Worm (Caenorhabditis elegans): ENCODE measurements around the gene ZK1307.9.
A peak's percentile ranks its signal among the peaks of the same experiment; 100 is the strongest.

ZK1307.9 gene

DNA sequence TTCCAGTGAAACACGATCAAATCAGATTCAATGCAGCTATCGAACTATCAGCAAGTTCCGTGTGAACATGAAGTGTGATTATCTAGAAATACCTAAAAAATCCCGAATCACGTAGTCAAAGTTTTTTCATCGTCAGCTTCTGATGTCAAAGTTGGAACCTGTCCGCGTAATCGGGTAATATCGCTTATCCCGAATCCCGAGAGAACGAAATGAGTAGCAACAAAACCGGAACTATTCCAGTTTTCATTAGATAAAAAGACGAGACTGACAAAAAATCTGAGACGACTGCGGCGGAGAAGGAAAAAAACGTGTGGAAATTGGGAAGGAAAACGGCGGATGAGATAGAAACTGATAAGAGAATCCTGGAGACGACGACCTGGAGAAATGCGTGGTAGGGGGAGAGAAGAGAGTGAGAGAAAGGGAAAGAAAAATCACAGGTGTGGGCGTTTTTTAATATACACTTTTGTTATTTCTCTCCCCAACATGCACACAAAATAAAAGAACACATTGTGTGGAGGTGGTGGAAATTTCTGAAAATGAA, 29.2 kb upstream of the ZK1307.9 start (continued):
- TF ChIP-seq unc-62 (GFP tag; optimal IDR thresholded peaks at IDR 0.05 in 1 of 2) (peak in 1 of 2 experiments; percentile 91), unc-62 (tag; optimal IDR thresholded peaks at IDR 0.05) (no peak)

DNA sequence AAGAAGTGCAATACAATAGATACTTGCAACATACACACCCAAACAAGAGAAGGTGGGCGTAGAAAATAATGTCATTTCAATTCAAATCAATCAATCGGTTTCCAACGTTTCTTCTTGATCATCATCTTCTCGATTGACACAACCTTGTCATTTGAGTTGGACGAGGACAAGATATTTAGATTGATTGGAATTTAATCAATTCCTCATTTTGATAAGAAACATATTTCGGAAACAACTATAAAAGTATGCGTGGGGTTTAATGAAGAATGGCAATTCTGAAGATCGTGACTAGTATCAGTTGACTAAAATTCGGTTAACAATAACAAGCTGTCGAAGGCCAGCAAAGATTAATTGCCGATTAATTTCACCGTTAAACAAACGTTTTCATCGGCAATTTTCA, 28.7 kb upstream of the ZK1307.9 start:
- TF ChIP-seq D1046.2 (GFP tag; IDR thresholded peaks at IDR 0.05) (no peak), daf-16 (GFP tag; optimal IDR thresholded peaks at IDR 0.05) (no peak), daf-16 (tag; optimal IDR thresholded peaks at IDR 0.05) (peak; percentile 19), dmd-6 (GFP tag; IDR thresholded peaks at IDR 0.05) (peak; percentile 89), ceh-20 (GFP tag; IDR thresholded peaks at IDR 0.05) (0 out of 2 replicates have a peak, but pooled peaks have one; percentile 32), lin-1 (GFP tag; IDR thresholded peaks at IDR 0.05) (0 out of 2 replicates have a peak, but pooled peaks have one; percentile 10), lin-13 (GFP tag; optimal IDR thresholded peaks at IDR 0.05) (peak; percentile 21), T20F7.1 (GFP tag; optimal IDR thresholded peaks at IDR 0.05) (peak; percentile 65), nhr-102 (tag; optimal IDR thresholded peaks at IDR 0.05) (peak; percentile 12), zfp-3 (GFP tag; conservative IDR thresholded peaks at IDR 0.05) (0 out of 2 replicates have a peak, but pooled peaks have one; percentile 10), php-3 (GFP tag; IDR thresholded peaks at IDR 0.05) (peak; percentile 76), zip-11 (GFP tag; IDR thresholded peaks at IDR 0.05) (no peak)

DNA sequence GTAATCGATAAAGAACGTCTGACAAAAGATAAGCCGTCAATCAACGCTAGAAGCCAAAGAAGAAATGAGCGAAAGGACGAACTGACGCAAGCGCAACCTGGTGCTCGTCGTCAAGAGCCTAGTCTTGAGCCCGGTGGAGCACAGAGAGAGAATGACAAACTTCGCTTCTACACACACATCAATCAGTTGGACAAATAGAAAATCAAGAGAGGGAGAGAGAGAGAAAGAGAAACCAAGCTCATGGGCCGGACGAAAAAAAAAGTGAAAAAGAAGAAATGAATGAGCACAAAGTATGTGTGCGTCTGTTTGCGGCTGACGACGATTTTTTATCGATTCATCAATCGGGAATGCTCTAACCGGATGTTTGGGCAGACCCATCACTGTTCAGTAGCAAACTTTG, 28.2 kb upstream of the ZK1307.9 start:
- TF ChIP-seq pha-4 (GFP tag; IDR thresholded peaks at IDR 0.05) (no peak; the same call in none of the 2 replicates), pha-4 (tag; optimal IDR thresholded peaks at IDR 0.05) (peak; percentile 37), Y48G9A.11 (GFP tag; IDR thresholded peaks at IDR 0.05) (no peak), ceh-20 (GFP tag; IDR thresholded peaks at IDR 0.05) (no peak; the same call in 1 of the 2 replicates), dmd-6 (GFP tag; IDR thresholded peaks at IDR 0.05) (peak; percentile 16; the same call in 1 of the 2 replicates), nhr-6 (tag; optimal IDR thresholded peaks at IDR 0.05) (peak; percentile 7), aha-1 (tag) (peak; percentile 96), hlh-30 (tag; optimal IDR thresholded peaks at IDR 0.05; ENCODE audit: insufficient read depth) (peak; percentile 19), ama-1 (optimal IDR thresholded peaks at IDR 0.05) (peak; percentile 26), mdl-1 (tag; optimal IDR thresholded peaks at IDR 0.05) (peak in 1 of 2 experiments; percentile 11), nhr-11 (tag; optimal IDR thresholded peaks at IDR 0.05) (peak; percentile 67), egl-43 (GFP tag; IDR thresholded peaks at IDR 0.05) (peak; percentile 57; the same call in 1 of the 2 replicates), lin-39 (tag; optimal IDR thresholded peaks at IDR 0.05) (no peak), nhr-28 (tag; optimal IDR thresholded peaks at IDR 0.05) (peak; percentile 37), zag-1 (tag; optimal IDR thresholded peaks at IDR 0.05) (no peak), unc-62 (GFP tag; optimal IDR thresholded peaks at IDR 0.05 in 1 of 2) (peak in 1 of 2 experiments; percentile 71), unc-62 (tag; optimal IDR thresholded peaks at IDR 0.05) (no peak), daf-16 (GFP tag; optimal IDR thresholded peaks at IDR 0.05) (peak in 1 of 2 experiments; percentile 50), daf-16 (tag; optimal IDR thresholded peaks at IDR 0.05) (no peak), hlh-11 (tag; optimal IDR thresholded peaks at IDR 0.05) (peak; percentile 60), set-16 (GFP tag; IDR thresholded peaks at IDR 0.05) (peak; percentile 27; the same call in 1 of the 2 replicates)

ce11 chrII:9621913-9622348, 27.4 kb upstream of the ZK1307.9 start:
- TF ChIP-seq mdl-1 (tag; optimal IDR thresholded peaks at IDR 0.05), result peak in 1 of 2 experiments; percentile 68
- TF ChIP-seq mes-2 (tag; optimal IDR thresholded peaks at IDR 0.05; ENCODE audit: poor library complexity, severe bottlenecking), result peak; percentile 12
- TF ChIP-seq nhr-102 (tag; optimal IDR thresholded peaks at IDR 0.05), result peak; percentile 1
- TF ChIP-seq hlh-30 (tag; optimal IDR thresholded peaks at IDR 0.05; ENCODE audit: insufficient read depth), result peak; percentile 92
- TF ChIP-seq nhr-11 (tag; optimal IDR thresholded peaks at IDR 0.05), result peak; percentile 22
- peak; percentile 63 for TF ChIP-seq dve-1 (tag; optimal IDR thresholded peaks at IDR 0.05; ENCODE audit: insufficient read depth)
- peak; percentile 76 for TF ChIP-seq dmd-6 (GFP tag; IDR thresholded peaks at IDR 0.05)
- peak; percentile 73 for TF ChIP-seq hlh-11 (tag; optimal IDR thresholded peaks at IDR 0.05)
- peak in 1 of 2 experiments; percentile 12 for TF ChIP-seq hif-1 (tag; optimal IDR thresholded peaks at IDR 0.05)
- TF ChIP-seq dmd-9 (GFP tag; IDR thresholded peaks at IDR 0.05), result no peak
- peak in 1 of 2 experiments; percentile 61 for TF ChIP-seq unc-62 (GFP tag; optimal IDR thresholded peaks at IDR 0.05 in 1 of 2)
- no peak for TF ChIP-seq unc-62 (tag; optimal IDR thresholded peaks at IDR 0.05)
- TF ChIP-seq zfp-2 (tag; optimal IDR thresholded peaks at IDR 0.05), result no peak
- peak; percentile 61 for TF ChIP-seq nhr-28 (tag; optimal IDR thresholded peaks at IDR 0.05)
- TF ChIP-seq ZK546.5 (tag; optimal IDR thresholded peaks at IDR 0.05), result no peak
- no peak for TF ChIP-seq hmg-1.1 (GFP tag; IDR thresholded peaks at IDR 0.05)
- peak; percentile 17; the same call in 1 of the 2 replicates for TF ChIP-seq pha-4 (GFP tag; IDR thresholded peaks at IDR 0.05)
- peak; percentile 59 for TF ChIP-seq pha-4 (tag; optimal IDR thresholded peaks at IDR 0.05)
- peak in 1 of 2 experiments; percentile 34 for TF ChIP-seq daf-16 (GFP tag; optimal IDR thresholded peaks at IDR 0.05)
- TF ChIP-seq daf-16 (tag; optimal IDR thresholded peaks at IDR 0.05), result peak; percentile 29
- peak; percentile 39 for TF ChIP-seq mep-1 (tag; optimal IDR thresholded peaks at IDR 0.05)
- peak; percentile 52 for TF ChIP-seq tra-1 (GFP tag; IDR thresholded peaks at IDR 0.05)
- peak; percentile 28; the same call in 1 of the 2 replicates for TF ChIP-seq lin-1 (GFP tag; IDR thresholded peaks at IDR 0.05)
- peak; percentile 56 for TF ChIP-seq T20F7.1 (GFP tag; optimal IDR thresholded peaks at IDR 0.05)
- TF ChIP-seq snpc-1.2 (GFP tag; IDR thresholded peaks at IDR 0.05), result 0 out of 2 replicates have a peak, but pooled peaks have one; percentile 27
- no peak for TF ChIP-seq ceh-20 (GFP tag; IDR thresholded peaks at IDR 0.05)
